Worm (Caenorhabditis elegans) whole organism, L4 larva: ENCODE results near the gene B0334.20.
A peak's percentile ranks its signal among the peaks of the same experiment; 100 is the strongest.

Experiments used
- lsy-2 ChIP-seq, 2 experiments: fragments of 150-350 bp in 1 of 2; sonication (generic microtip) in 1 of 2; optimal IDR thresholded peaks; 2 replicates each; lab custom pipeline; 2014 to 2017; ENCODE audit warnings: missing biosample characterization in 2 of 2, missing genetic modification characterization in 2 of 2
- nhr-77 ChIP-seq: fragments of 150-350 bp; optimal IDR thresholded peaks from 2 replicates; lab custom pipeline; 2014; ENCODE audit warnings: missing biosample characterization, missing genetic modification characterization

DNA sequence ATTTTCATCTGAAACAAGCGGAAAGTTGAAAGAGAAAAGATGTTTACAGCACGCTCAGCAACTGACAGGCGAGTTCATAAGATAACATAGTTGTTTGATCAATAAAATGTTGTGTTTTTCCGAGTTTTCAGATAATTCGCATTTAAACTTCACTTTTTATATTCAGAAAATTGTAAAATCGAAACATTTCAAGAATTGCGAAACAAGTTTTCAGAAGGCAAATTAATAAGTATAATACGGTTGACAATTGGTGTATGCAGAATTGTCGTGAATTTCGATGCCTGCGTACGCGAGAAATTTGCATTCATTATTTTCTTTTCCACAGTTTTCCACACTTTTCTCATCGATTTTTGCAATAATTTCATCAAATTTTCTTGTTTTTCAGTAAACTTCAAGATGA lies 5.0 kb downstream of the B0334.20 start, which contains the start of the genes ooc-3 and B0334.4:
- TF ChIP-seq lsy-2 (tag; optimal IDR thresholded peaks at IDR 0.05; lab: Kevin White, UChicago) (peak in 1 of 2 experiments; percentile 94), nhr-77 (no peak)
